Fruit fly (Drosophila melanogaster) whole organism, embryonic: Measurements from ENCODE around the gene CG7564.
A peak's percentile ranks its signal among the peaks of the same experiment; 100 is the strongest.

ENCODE experiments used
- Bteb2 ChIP-seq: fragments of 200-800 bp; sonication (Bioruptor generic); optimal IDR thresholded peaks from 2 replicates; lab custom pipeline; 2016; ENCODE audit warnings: missing biosample characterization, missing genetic modification characterization
- CG10274 ChIP-seq: fragments of 200-800 bp; sonication (Bioruptor generic); optimal IDR thresholded peaks from 3 replicates; lab custom pipeline; 2017; ENCODE audit warnings: missing biosample characterization, mild to moderate bottlenecking, missing genetic modification characterization
- CG13894 ChIP-seq: fragments of 200-800 bp; sonication (Bioruptor generic); optimal IDR thresholded peaks from 3 replicates; lab custom pipeline; 2018; ENCODE audit warnings: missing biosample characterization, mild to moderate bottlenecking, missing genetic modification characterization, moderate library complexity
- CG14050 ChIP-seq: fragments of 200-800 bp; sonication (Bioruptor generic); IDR thresholded peaks from 3 replicates; pipeline ENCODE4 v1.3.6; 2022; ENCODE audit warnings: missing biosample characterization, missing genetic modification characterization
- CG14441 ChIP-seq: fragments of 200-800 bp; sonication (Bioruptor generic); IDR thresholded peaks from 2 replicates; pipeline ENCODE4 v1.3.6; 2022; ENCODE audit warnings: missing biosample characterization, missing genetic modification characterization
- CG17829 ChIP-seq: fragments of 200-800 bp; optimal IDR thresholded peaks from 2 replicates; lab custom pipeline; 2019; ENCODE audit warnings: missing biosample characterization, mild to moderate bottlenecking, missing genetic modification characterization, moderate library complexity
- CG18011 ChIP-seq: fragments of 200-800 bp; sonication (Bioruptor generic); optimal IDR thresholded peaks from 2 replicates; lab custom pipeline; 2017; ENCODE audit warnings: missing biosample characterization, missing genetic modification characterization, mild to moderate bottlenecking, moderate library complexity, missing genotype
- CG18476 ChIP-seq: fragments of 200-800 bp; sonication (Bioruptor generic); optimal IDR thresholded peaks from 2 replicates; lab custom pipeline; 2016; ENCODE audit warnings: missing biosample characterization, mild to moderate bottlenecking, missing genetic modification characterization
- CG31224 ChIP-seq: fragments of 200-800 bp; sonication (Bioruptor generic); IDR thresholded peaks from 2 replicates; pipeline ENCODE4 v1.3.6; 2022; ENCODE audit warnings: missing biosample characterization, missing genetic modification characterization
- CG31441 ChIP-seq: fragments of 200-800 bp; sonication (Bioruptor generic); IDR thresholded peaks from 2 replicates; pipeline ENCODE4 v1.3.6; 2022; ENCODE audit warnings: missing biosample characterization, missing genetic modification characterization
- CG4360 ChIP-seq: fragments of 200-800 bp; sonication (Bioruptor generic); IDR thresholded peaks from 2 replicates; pipeline ENCODE4 v1.3.6; 2022; ENCODE audit warnings: missing biosample characterization, missing genetic modification characterization
- CG5180 ChIP-seq: fragments of 200-800 bp; sonication (Bioruptor generic); optimal IDR thresholded peaks from 3 replicates; lab custom pipeline; 2017; ENCODE audit warnings: missing biosample characterization, missing genetic modification characterization, mild to moderate bottlenecking, moderate library complexity, missing genetic modification reagents
- CG6254 ChIP-seq: fragments of 200-800 bp; sonication (Bioruptor generic); optimal IDR thresholded peaks from 3 replicates; lab custom pipeline; 2017; ENCODE audit warnings: mild to moderate bottlenecking, missing biosample characterization, missing genetic modification reagents, missing genetic modification characterization
- CG9797 ChIP-seq: fragments of 200-800 bp; sonication (Bioruptor generic); optimal IDR thresholded peaks from 3 replicates; lab custom pipeline; 2018; ENCODE audit warnings: missing biosample characterization, mild to moderate bottlenecking, missing genetic modification characterization
- Camta ChIP-seq: fragments of 200-800 bp; sonication (Bioruptor generic); optimal IDR thresholded peaks from 2 replicates; lab custom pipeline; 2016; ENCODE audit warnings: missing biosample characterization, missing genetic modification characterization
- Deaf1 ChIP-seq: fragments of 200-800 bp; optimal IDR thresholded peaks from 3 replicates; lab custom pipeline; 2019; ENCODE audit warnings: missing biosample characterization, mild to moderate bottlenecking, missing genetic modification characterization, moderate library complexity
- Dfd ChIP-seq, 2 experiments: fragments of >200 bp; optimal IDR thresholded peaks; 2 replicates each; lab custom pipeline; 2017; ENCODE audit warnings: missing biosample characterization in 2 of 2, missing genetic modification characterization in 2 of 2
- Eip74EF ChIP-seq, 2 experiments: fragments of 200-800 bp in 1 of 2; fragments of >200 bp in 1 of 2; sonication (Bioruptor generic) in 1 of 2; optimal IDR thresholded peaks; 2 replicates each; lab custom pipeline; 2017 to 2019; ENCODE audit warnings: missing biosample characterization in 2 of 2, missing genetic modification characterization in 2 of 2, mild to moderate bottlenecking in 1 of 2, moderate library complexity in 1 of 2
- H2.0 ChIP-seq: fragments of 200-800 bp; sonication (Bioruptor generic); IDR thresholded peaks from 2 replicates; pipeline ENCODE4 v1.3.6; 2022; ENCODE audit warnings: missing biosample characterization, missing genetic modification characterization
- HHEX ChIP-seq: fragments of 200-800 bp; sonication (Bioruptor generic); optimal IDR thresholded peaks from 3 replicates; lab custom pipeline; 2017; ENCODE audit warnings: missing biosample characterization, mild to moderate bottlenecking, missing genetic modification characterization, missing genetic modification reagents
- HmgZ ChIP-seq: fragments of 200-800 bp; sonication (Bioruptor generic); optimal IDR thresholded peaks from 2 replicates; lab custom pipeline; 2018; ENCODE audit warnings: missing biosample characterization, mild to moderate bottlenecking, missing genetic modification characterization
- Lhr ChIP-seq: fragments of 200-800 bp; sonication (Bioruptor generic); optimal IDR thresholded peaks from 3 replicates; lab custom pipeline; 2017; ENCODE audit warnings: mild to moderate bottlenecking, missing biosample characterization, missing genetic modification reagents, missing genetic modification characterization
- MTF-1 ChIP-seq: fragments of 200-800 bp; sonication (Bioruptor generic); optimal IDR thresholded peaks from 2 replicates; lab custom pipeline; 2018; ENCODE audit warnings: missing biosample characterization, mild to moderate bottlenecking, missing genetic modification characterization, borderline replicate concordance
- Max ChIP-seq: fragments of 200-800 bp; sonication (Bioruptor generic); optimal IDR thresholded peaks from 2 replicates; lab custom pipeline; 2016; ENCODE audit warnings: missing biosample characterization, mild to moderate bottlenecking, missing genetic modification characterization
- NC2α ChIP-seq: fragments of 200-800 bp; sonication (Bioruptor generic); optimal IDR thresholded peaks from 2 replicates; lab custom pipeline; 2016; ENCODE audit warnings: missing biosample characterization, missing genetic modification characterization
- Neu2 ChIP-seq: fragments of 200-800 bp; sonication (Bioruptor generic); optimal IDR thresholded peaks from 3 replicates; lab custom pipeline; 2016; ENCODE audit warnings: missing biosample characterization, missing genetic modification characterization, borderline replicate concordance
- Oaz ChIP-seq: fragments of 200-800 bp; sonication (Bioruptor generic); IDR thresholded peaks from 2 replicates; pipeline ENCODE4 v1.3.6; 2022; ENCODE audit warnings: missing biosample characterization, missing genetic modification characterization
- Oli ChIP-seq: fragments of 200-800 bp; sonication (Bioruptor generic); optimal IDR thresholded peaks from 2 replicates; lab custom pipeline; 2018; ENCODE audit warnings: missing biosample characterization, mild to moderate bottlenecking, missing genetic modification characterization, moderate library complexity
- Optix ChIP-seq: fragments of 200-800 bp; sonication (Bioruptor generic); IDR thresholded peaks from 3 replicates; pipeline ENCODE4 v1.3.6; 2022; ENCODE audit warnings: missing biosample characterization, missing genetic modification characterization
- PHDP ChIP-seq: fragments of 200-800 bp; sonication (Bioruptor generic); optimal IDR thresholded peaks from 3 replicates; lab custom pipeline; 2018; ENCODE audit warnings: missing biosample characterization, mild to moderate bottlenecking, missing genetic modification characterization, moderate library complexity
- Six4 ChIP-seq: fragments of 200-800 bp; sonication (Bioruptor generic); optimal IDR thresholded peaks from 2 replicates; lab custom pipeline; 2016; ENCODE audit warnings: missing biosample characterization, missing genetic modification characterization
- chinmo ChIP-seq: fragments of 200-800 bp; sonication (Bioruptor generic); IDR thresholded peaks from 4 replicates; pipeline ENCODE4 v1.3.6; 2022; ENCODE audit warnings: missing biosample characterization, missing genetic modification characterization; ENCODE audit not compliant: partially characterized antibody
- croc ChIP-seq: fragments of 200-800 bp; sonication (Bioruptor generic); conservative IDR thresholded peaks from 3 replicates; pipeline ENCODE4 v1.3.6; 2022; ENCODE audit warnings: missing biosample characterization, missing genetic modification characterization
- crp ChIP-seq, 2 experiments: fragments of 200-800 bp; sonication (Bioruptor generic); optimal IDR thresholded peaks; 2 replicates in 1 of 2; 3 replicates in 1 of 2; lab custom pipeline; 2017; ENCODE audit warnings: missing biosample characterization in 2 of 2, missing genetic modification characterization in 2 of 2, mild to moderate bottlenecking in 1 of 2, moderate library complexity in 1 of 2
- dm ChIP-seq: fragments of 200-800 bp; sonication (Bioruptor generic); optimal IDR thresholded peaks from 3 replicates; lab custom pipeline; 2016; ENCODE audit warnings: missing biosample characterization, missing genetic modification characterization
- gsb ChIP-seq: fragments of 200-800 bp; sonication (Bioruptor generic); IDR thresholded peaks from 2 replicates; pipeline ENCODE4 v1.3.6; 2022; ENCODE audit warnings: missing biosample characterization, missing genetic modification characterization
- h ChIP-seq: fragments of >200 bp; optimal IDR thresholded peaks from 2 replicates; lab custom pipeline; 2017
- luna ChIP-seq: fragments of 200-800 bp; sonication (Bioruptor generic); optimal IDR thresholded peaks from 2 replicates; lab custom pipeline; 2016; ENCODE audit warnings: missing biosample characterization, missing genetic modification characterization
- mam ChIP-seq: fragments of 200-800 bp; sonication (Bioruptor generic); optimal IDR thresholded peaks from 3 replicates; lab custom pipeline; 2016; ENCODE audit warnings: missing biosample characterization, missing genetic modification characterization
- odd ChIP-seq: fragments of 200-800 bp; sonication (Bioruptor generic); optimal IDR thresholded peaks from 2 replicates; lab custom pipeline; 2017; ENCODE audit warnings: missing biosample characterization, mild to moderate bottlenecking, missing genetic modification characterization
- phol ChIP-seq: fragments of 200-800 bp; sonication (Bioruptor generic); optimal IDR thresholded peaks from 3 replicates; lab custom pipeline; 2018; ENCODE audit warnings: missing biosample characterization, mild to moderate bottlenecking, missing genetic modification characterization, moderate library complexity
- pnt ChIP-seq: fragments of 200-800 bp; sonication (Bioruptor generic); optimal IDR thresholded peaks from 3 replicates; lab custom pipeline; 2016; ENCODE audit warnings: missing biosample characterization, missing genetic modification characterization
- run ChIP-seq: fragments of 200-800 bp; sonication (Bioruptor generic); optimal IDR thresholded peaks from 3 replicates; lab custom pipeline; 2018; ENCODE audit warnings: missing biosample characterization, mild to moderate bottlenecking, missing genetic modification characterization
- seq ChIP-seq: fragments of 200-800 bp; sonication (Bioruptor generic); IDR thresholded peaks from 2 replicates; pipeline ENCODE4 v1.3.6; 2022; ENCODE audit warnings: missing biosample characterization, missing genetic modification characterization
- slbo ChIP-seq: fragments of 200-800 bp; sonication (Bioruptor generic); IDR thresholded peaks from 2 replicates; pipeline ENCODE4 v1.3.6; 2022; ENCODE audit warnings: missing biosample characterization, missing genetic modification characterization
- so ChIP-seq: fragments of 200-800 bp; sonication (Bioruptor generic); IDR thresholded peaks from 3 replicates; pipeline ENCODE4 v1.3.6; 2022; ENCODE audit warnings: missing biosample characterization, missing genetic modification characterization
- sob ChIP-seq: fragments of 200-800 bp; sonication (Bioruptor generic); IDR thresholded peaks from 2 replicates; pipeline ENCODE4 v1.3.6; 2022; ENCODE audit warnings: missing biosample characterization, missing genetic modification characterization
- ttk ChIP-seq: fragments of 200-800 bp; sonication (Bioruptor generic); IDR thresholded peaks from 2 replicates; pipeline ENCODE4 v2.1.2; 2022; ENCODE audit warnings: missing biosample characterization, missing genetic modification characterization
- unpg ChIP-seq: fragments of 200-800 bp; sonication (Bioruptor generic); optimal IDR thresholded peaks from 3 replicates; lab custom pipeline; 2018; ENCODE audit warnings: missing biosample characterization, mild to moderate bottlenecking, missing genetic modification characterization, moderate library complexity
- zfh1 ChIP-seq: fragments of 200-800 bp; sonication (Bioruptor generic); IDR thresholded peaks from 3 replicates; pipeline ENCODE4 v1.3.6; 2022; ENCODE audit warnings: missing biosample characterization, missing genetic modification characterization

The CG7564 gene

DNA sequence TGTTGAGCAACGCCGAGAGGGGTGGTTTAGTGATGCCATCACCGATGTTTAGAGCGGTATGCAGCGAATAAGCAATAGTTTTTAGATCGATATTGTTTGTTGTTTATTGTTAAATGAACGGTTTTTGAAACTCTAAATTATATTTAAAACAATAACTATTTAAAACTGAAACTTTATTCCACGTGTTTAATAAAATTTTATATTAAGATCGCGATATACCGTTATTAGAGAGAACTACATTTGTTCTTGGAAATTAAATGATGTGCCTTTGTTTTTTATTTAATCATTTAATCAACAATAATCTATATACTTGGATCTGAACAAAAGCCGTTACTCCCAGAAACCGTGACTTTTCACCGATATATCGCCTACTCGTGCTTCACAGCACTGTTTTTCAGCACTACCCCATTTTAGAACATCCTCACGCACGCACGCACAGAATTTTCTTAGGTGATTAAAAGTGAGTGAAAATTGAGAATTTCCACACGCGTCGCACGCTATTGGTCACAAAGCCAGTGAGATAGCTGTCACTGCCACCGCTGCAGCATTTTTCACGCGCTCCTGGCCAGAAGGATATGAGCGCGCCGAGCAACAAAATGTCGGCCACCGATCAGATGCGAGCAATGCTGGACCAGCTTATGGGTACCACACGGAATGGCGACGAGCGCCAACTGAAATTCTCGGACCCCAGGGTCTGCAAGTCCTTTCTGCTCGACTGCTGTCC, at the start of gene CG7564, which contains the start of gene U4-U6-60K (continued):
- TF ChIP-seq CG4360 (no peak; the same call in 1 of the 2 replicates), croc (GFP tag; lab: Robert Waterston, UW) (no peak), odd (GFP tag; lab: Kevin White, UChicago) (no peak), NC2α (no peak), seq (GFP tag; lab: Robert Waterston, UW) (peak; percentile 69), CG6254 (GFP tag; lab: Kevin White, UChicago) (no peak), H2.0 (GFP tag; lab: Robert Waterston, UW) (0 out of 2 replicates have a peak, but pooled peaks have one; percentile 30), Eip74EF (GFP tag; optimal IDR thresholded peaks at IDR 0.05; lab: Kevin White, UChicago) (no peak), Deaf1 (tag; lab: Kevin White, UChicago) (peak; percentile 4), CG14441 (GFP tag; lab: Robert Waterston, UW) (no peak), CG13894 (tag; lab: Kevin White, UChicago) (no peak), sob (GFP tag; lab: Robert Waterston, UW) (peak; percentile 81), unpg (GFP tag; lab: Kevin White, UChicago) (peak; percentile 21), Dfd (GFP tag; optimal IDR thresholded peaks at IDR 0.05; lab: Kevin White, UChicago) (no peak), CG14050 (no peak), CG17829 (peak; percentile 53), luna (GFP tag; lab: Kevin White, UChicago) (no peak), run (tag; lab: Kevin White, UChicago) (no peak), slbo (peak; percentile 77), HmgZ (peak; percentile 61), mam (GFP tag; lab: Kevin White, UChicago) (peak; percentile 69), pnt (GFP tag; lab: Kevin White, UChicago) (no peak), ttk (GFP tag; lab: Robert Waterston, UW) (no peak), crp (GFP tag; optimal IDR thresholded peaks at IDR 0.05; lab: Kevin White, UChicago) (peak in 1 of 2 experiments; percentile 40), phol (tag; lab: Kevin White, UChicago) (peak; percentile 79), CG5180 (GFP tag; lab: Kevin White, UChicago) (no peak), CG31224 (GFP tag; lab: Robert Waterston, UW) (peak; percentile 40; the same call in 1 of the 2 replicates), CG31441 (GFP tag; lab: Robert Waterston, UW) (peak; percentile 91), zfh1 (GFP tag; lab: Robert Waterston, UW) (no peak), HHEX (GFP tag; lab: Kevin White, UChicago) (peak; percentile 61), Camta (GFP tag; lab: Kevin White, UChicago) (peak; percentile 52), Bteb2 (peak; percentile 12), Oaz (GFP tag; lab: Robert Waterston, UW) (no peak), CG18011 (GFP tag; lab: Kevin White, UChicago) (peak; percentile 2), MTF-1 (no peak), Max (GFP tag; lab: Kevin White, UChicago) (peak; percentile 61), so (GFP tag; lab: Robert Waterston, UW) (no peak), CG9797 (peak; percentile 6), Optix (GFP tag; lab: Robert Waterston, UW) (no peak), h (lab: Kevin White, UChicago) (no peak), chinmo (GFP tag; lab: Robert Waterston, UW) (peak; percentile 92; the same call in 3 of the 4 replicates), gsb (no peak), PHDP (tag; lab: Kevin White, UChicago) (peak; percentile 40), Lhr (peak; percentile 51), CG10274 (GFP tag; lab: Kevin White, UChicago) (peak; percentile 41), dm (GFP tag; lab: Kevin White, UChicago) (peak; percentile 48), Neu2 (GFP tag; lab: Kevin White, UChicago) (no peak), Six4 (peak; percentile 39), Oli (tag; lab: Kevin White, UChicago) (peak; percentile 29), CG18476 (GFP tag; lab: Kevin White, UChicago) (peak; percentile 61)
